Fruit fly (Drosophila melanogaster) whole organism, embryonic: Measurements from ENCODE around the gene CG10621.

ENCODE experiments used
- BtbVII ChIP-seq: fragments of 200-800 bp; sonication (Bioruptor generic); optimal IDR thresholded peaks from 3 replicates; lab custom pipeline; 2017; ENCODE audit warnings: missing biosample characterization, mild to moderate bottlenecking, missing genetic modification characterization
- CG11398 ChIP-seq: fragments of 200-800 bp; sonication (Bioruptor generic); optimal IDR thresholded peaks from 2 replicates; lab custom pipeline; 2016; ENCODE audit warnings: missing biosample characterization, missing genetic modification characterization
- CG1233 ChIP-seq: fragments of 200-800 bp; sonication (Bioruptor generic); optimal IDR thresholded peaks from 4 replicates; lab custom pipeline; 2018; ENCODE audit warnings: missing biosample characterization, mild to moderate bottlenecking, missing genetic modification characterization
- CG12769 ChIP-seq: fragments of 200-800 bp; sonication (Bioruptor generic); optimal IDR thresholded peaks from 2 replicates; lab custom pipeline; 2019; ENCODE audit warnings: missing biosample characterization, mild to moderate bottlenecking, missing genetic modification characterization, moderate library complexity
- CG13296 ChIP-seq: fragments of 200-800 bp; sonication (Bioruptor generic); optimal IDR thresholded peaks from 3 replicates; lab custom pipeline; 2018; ENCODE audit warnings: missing biosample characterization, mild to moderate bottlenecking, missing genetic modification characterization
- CG14667 ChIP-seq: fragments of 200-800 bp; sonication (Bioruptor generic); IDR thresholded peaks from 2 replicates; pipeline ENCODE4 v1.3.6; 2022; ENCODE audit warnings: missing biosample characterization, missing genetic modification characterization
- CG15011 ChIP-seq: fragments of 200-800 bp; sonication (Bioruptor generic); optimal IDR thresholded peaks from 3 replicates; lab custom pipeline; 2018; ENCODE audit warnings: missing biosample characterization, mild to moderate bottlenecking, missing genetic modification characterization
- CG1603 ChIP-seq: fragments of 200-800 bp; sonication (Bioruptor generic); optimal IDR thresholded peaks from 2 replicates; lab custom pipeline; 2019; ENCODE audit warnings: missing biosample characterization, mild to moderate bottlenecking, missing genetic modification characterization, moderate library complexity
- CG17328 ChIP-seq: fragments of 200-800 bp; sonication (Bioruptor generic); IDR thresholded peaks from 2 replicates; pipeline ENCODE4 v1.3.6; 2022; ENCODE audit warnings: missing biosample characterization, missing genetic modification characterization
- CG17385 ChIP-seq: fragments of 200-800 bp; sonication (Bioruptor generic); optimal IDR thresholded peaks from 3 replicates; lab custom pipeline; 2018; ENCODE audit warnings: missing biosample characterization, mild to moderate bottlenecking, missing genetic modification characterization
- CG18619 ChIP-seq: fragments of 200-800 bp; sonication (Bioruptor generic); optimal IDR thresholded peaks from 3 replicates; lab custom pipeline; 2017; ENCODE audit warnings: missing biosample characterization, mild to moderate bottlenecking, missing genetic modification characterization
- CG34376 ChIP-seq: fragments of 200-800 bp; sonication (Bioruptor generic); optimal IDR thresholded peaks from 2 replicates; lab custom pipeline; 2018; ENCODE audit warnings: missing biosample characterization, mild to moderate bottlenecking, missing genetic modification characterization
- CG3726 ChIP-seq: fragments of 200-800 bp; sonication (Bioruptor generic); IDR thresholded peaks from 3 replicates; pipeline ENCODE4, ENCODE4 v1.3.6; 2022; ENCODE audit warnings: missing biosample characterization, missing genetic modification characterization
- CG6813 ChIP-seq: fragments of 200-800 bp; sonication (Bioruptor generic); optimal IDR thresholded peaks from 2 replicates; lab custom pipeline; 2017; ENCODE audit warnings: missing biosample characterization, missing genetic modification characterization, mild to moderate bottlenecking, moderate library complexity, missing genetic modification reagents
- CG8089 ChIP-seq: fragments of 200-800 bp; sonication (Bioruptor generic); optimal IDR thresholded peaks from 3 replicates; lab custom pipeline; 2016; ENCODE audit warnings: missing biosample characterization, missing genetic modification characterization
- CG8290 ChIP-seq, 3 experiments: fragments of 200-800 bp; sonication (Bioruptor generic); optimal IDR thresholded peaks; 2 replicates each; lab custom pipeline; 2016 to 2019; ENCODE audit warnings: missing biosample characterization in 3 of 3, missing genetic modification characterization in 3 of 3, mild to moderate bottlenecking in 2 of 3, moderate library complexity in 1 of 3
- CG9437 ChIP-seq: fragments of 200-800 bp; sonication (Bioruptor generic); optimal IDR thresholded peaks from 2 replicates; lab custom pipeline; 2018; ENCODE audit warnings: missing biosample characterization, mild to moderate bottlenecking, missing genetic modification characterization
- Dek ChIP-seq: fragments of 200-800 bp; sonication (Bioruptor generic); optimal IDR thresholded peaks from 3 replicates; lab custom pipeline; 2019; ENCODE audit warnings: missing biosample characterization, mild to moderate bottlenecking, missing genetic modification characterization, moderate library complexity
- Dip2 ChIP-seq: fragments of 200-800 bp; sonication (Bioruptor generic); IDR thresholded peaks from 2 replicates; pipeline ENCODE4 v1.3.6; 2022; ENCODE audit warnings: missing biosample characterization, missing genetic modification characterization
- Elba2 ChIP-seq: fragments of 200-800 bp; sonication (Bioruptor generic); optimal IDR thresholded peaks from 3 replicates; lab custom pipeline; 2016; ENCODE audit warnings: missing biosample characterization, missing genetic modification characterization
- Hand ChIP-seq: fragments of 200-800 bp; sonication (Bioruptor generic); optimal IDR thresholded peaks from 2 replicates; lab custom pipeline; 2017; ENCODE audit warnings: mild to moderate bottlenecking, missing biosample characterization, missing genetic modification reagents, missing genetic modification characterization
- Hr51 ChIP-seq, 2 experiments: fragments of 200-800 bp; sonication (Bioruptor generic); optimal IDR thresholded peaks; 2 replicates in 1 of 2; 3 replicates in 1 of 2; lab custom pipeline; 2016 to 2018; ENCODE audit warnings: missing biosample characterization in 2 of 2, missing genetic modification characterization in 2 of 2, mild to moderate bottlenecking in 1 of 2, moderate library complexity in 1 of 2
- Lhr ChIP-seq: fragments of 200-800 bp; sonication (Bioruptor generic); optimal IDR thresholded peaks from 3 replicates; lab custom pipeline; 2017; ENCODE audit warnings: mild to moderate bottlenecking, missing biosample characterization, missing genetic modification reagents, missing genetic modification characterization
- Optix ChIP-seq: fragments of 200-800 bp; sonication (Bioruptor generic); IDR thresholded peaks from 3 replicates; pipeline ENCODE4 v1.3.6; 2022; ENCODE audit warnings: missing biosample characterization, missing genetic modification characterization
- Scr ChIP-seq: fragments of 200-800 bp; sonication (Bioruptor generic); IDR thresholded peaks from 2 replicates; pipeline ENCODE4 v1.3.6; 2022; ENCODE audit warnings: missing biosample characterization, missing genetic modification characterization; ENCODE audit not compliant: partially characterized antibody
- Sry-β ChIP-seq: fragments of 200-800 bp; sonication (Bioruptor generic); optimal IDR thresholded peaks from 2 replicates; lab custom pipeline; 2018; ENCODE audit warnings: missing biosample characterization, mild to moderate bottlenecking, missing genetic modification characterization, moderate library complexity
- Taf1 ChIP-seq: fragments of 200-800 bp; sonication (Bioruptor generic); IDR thresholded peaks from 2 replicates; pipeline ENCODE4 v1.3.6; 2022; ENCODE audit warnings: missing biosample characterization, missing genetic modification characterization
- al ChIP-seq: fragments of 200-800 bp; sonication (Bioruptor generic); IDR thresholded peaks from 2 replicates; pipeline ENCODE4 v1.3.6; 2022; ENCODE audit warnings: missing biosample characterization, missing genetic modification characterization
- ash1 ChIP-seq: fragments of 200-800 bp; sonication (Bioruptor generic); optimal IDR thresholded peaks from 2 replicates; lab custom pipeline; 2018; ENCODE audit warnings: missing biosample characterization, mild to moderate bottlenecking, missing genetic modification characterization
- btn ChIP-seq: fragments of 200-800 bp; sonication (Bioruptor generic); optimal IDR thresholded peaks from 2 replicates; lab custom pipeline; 2016; ENCODE audit warnings: missing biosample characterization, missing genetic modification characterization
- cato ChIP-seq: fragments of 200-800 bp; sonication (Bioruptor generic); optimal IDR thresholded peaks from 2 replicates; lab custom pipeline; 2016; ENCODE audit warnings: missing biosample characterization, missing genetic modification characterization, borderline replicate concordance
- ci ChIP-seq: fragments of 200-800 bp; sonication (Bioruptor generic); IDR thresholded peaks from 3 replicates; pipeline ENCODE4 v1.3.6; 2022; ENCODE audit warnings: missing biosample characterization, missing genetic modification characterization
- cwo ChIP-seq: fragments of 200-800 bp; sonication (Bioruptor generic); optimal IDR thresholded peaks from 3 replicates; lab custom pipeline; 2017; ENCODE audit warnings: missing biosample characterization, missing genetic modification characterization, mild to moderate bottlenecking, moderate library complexity, missing genetic modification reagents
- dimm ChIP-seq: fragments of 200-800 bp; sonication (Bioruptor generic); IDR thresholded peaks from 2 replicates; pipeline ENCODE4 v1.3.6; 2022; ENCODE audit warnings: missing biosample characterization, missing genetic modification characterization
- gce ChIP-seq: fragments of 200-800 bp; sonication (Bioruptor generic); IDR thresholded peaks from 3 replicates; pipeline ENCODE4 v1.3.6; 2022; ENCODE audit warnings: missing biosample characterization, missing genetic modification characterization
- gfzf ChIP-seq: fragments of 200-800 bp; sonication (Bioruptor generic); optimal IDR thresholded peaks from 2 replicates; lab custom pipeline; 2016; ENCODE audit warnings: missing biosample characterization, mild to moderate bottlenecking, missing genetic modification characterization, moderate library complexity
- gro ChIP-seq: fragments of 200-800 bp; sonication (Bioruptor generic); optimal IDR thresholded peaks from 2 replicates; lab custom pipeline; 2016; ENCODE audit warnings: missing biosample characterization, missing genetic modification characterization
- gt ChIP-seq: fragments of 200-800 bp; sonication (Bioruptor generic); IDR thresholded peaks from 2 replicates; pipeline ENCODE4 v1.3.6; 2022; ENCODE audit warnings: missing biosample characterization, missing genetic modification characterization
- ham ChIP-seq: fragments of 200-800 bp; sonication (Bioruptor generic); IDR thresholded peaks from 2 replicates; pipeline ENCODE4 v1.3.6; 2022; ENCODE audit warnings: missing biosample characterization, missing genetic modification characterization
- ken ChIP-seq: fragments of 200-800 bp; sonication (Bioruptor generic); IDR thresholded peaks from 3 replicates; pipeline ENCODE4 v1.3.6; 2022; ENCODE audit warnings: missing biosample characterization, missing genetic modification characterization
- lab ChIP-seq: fragments of 200-800 bp; sonication (Bioruptor generic); optimal IDR thresholded peaks from 3 replicates; lab custom pipeline; 2017; ENCODE audit warnings: missing biosample characterization, missing genetic modification characterization, mild to moderate bottlenecking, moderate library complexity, missing genetic modification reagents
- luna ChIP-seq: fragments of 200-800 bp; sonication (Bioruptor generic); optimal IDR thresholded peaks from 2 replicates; lab custom pipeline; 2016; ENCODE audit warnings: missing biosample characterization, missing genetic modification characterization
- maf-S ChIP-seq: fragments of 200-800 bp; sonication (Bioruptor generic); optimal IDR thresholded peaks from 2 replicates; lab custom pipeline; 2016; ENCODE audit warnings: missing biosample characterization, missing genetic modification characterization
- p53 ChIP-seq: fragments of 200-800 bp; sonication (Bioruptor generic); optimal IDR thresholded peaks from 2 replicates; lab custom pipeline; 2016; ENCODE audit warnings: missing biosample characterization, missing genetic modification characterization
- pho ChIP-seq: fragments of 200-800 bp; sonication (Bioruptor generic); optimal IDR thresholded peaks from 2 replicates; lab custom pipeline; 2016; ENCODE audit warnings: missing biosample characterization, missing genetic modification characterization
- schlank ChIP-seq: fragments of 200-800 bp; sonication (Bioruptor generic); optimal IDR thresholded peaks from 2 replicates; lab custom pipeline; 2018; ENCODE audit warnings: missing biosample characterization, mild to moderate bottlenecking, missing genetic modification characterization
- sima ChIP-seq: fragments of 200-800 bp; sonication (Bioruptor generic); optimal IDR thresholded peaks from 2 replicates; lab custom pipeline; 2016; ENCODE audit warnings: missing biosample characterization, missing genetic modification characterization
- tna ChIP-seq: fragments of 200-800 bp; sonication (Bioruptor generic); IDR thresholded peaks from 2 replicates; pipeline ENCODE4 v1.3.6; 2022; ENCODE audit warnings: missing biosample characterization, missing genetic modification characterization; ENCODE audit not compliant: partially characterized antibody
- tup ChIP-seq: fragments of 200-800 bp; sonication (Bioruptor generic); optimal IDR thresholded peaks from 2 replicates; lab custom pipeline; 2016; ENCODE audit warnings: missing biosample characterization, mild to moderate bottlenecking, missing genetic modification characterization, moderate library complexity
- vnd ChIP-seq: fragments of 200-800 bp; sonication (Bioruptor generic); IDR thresholded peaks from 3 replicates; pipeline ENCODE4 v1.3.6; 2022; ENCODE audit warnings: missing biosample characterization, missing genetic modification characterization; ENCODE audit not compliant: partially characterized antibody

The CG10621 gene

DNA sequence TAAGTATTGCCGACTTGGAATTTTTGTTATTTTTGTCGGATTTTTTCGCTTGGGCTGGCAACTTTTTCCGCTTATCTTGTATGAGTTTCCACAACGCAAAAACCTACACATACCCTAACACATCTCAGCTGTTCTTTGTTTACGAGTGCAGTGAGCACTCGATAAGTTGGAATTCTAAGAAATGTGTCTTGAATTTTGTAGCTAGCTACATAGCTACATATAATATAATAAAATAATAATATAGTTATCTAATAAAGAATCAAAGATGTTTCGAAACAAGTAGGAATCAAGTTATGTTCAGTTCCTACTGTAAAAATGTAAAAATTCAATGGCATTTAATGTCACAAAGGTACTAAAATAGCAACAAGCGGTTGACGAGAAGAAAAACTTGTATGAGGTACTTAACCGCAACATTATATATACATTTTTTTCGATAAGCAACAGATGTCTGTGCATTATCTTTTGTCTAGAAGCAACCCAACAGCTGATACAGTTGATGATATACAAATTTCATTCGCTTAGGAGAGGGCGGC, 3.0 kb upstream of the CG10621 start, which contains the start of gene Bhmt:
Gene Bhmt (minus strand): TSS at position 170 of the 533 bp plus-strand sequence.
- TF ChIP-seq CG8290 (GFP tag; optimal IDR thresholded peaks at IDR 0.05; lab: Kevin White, UChicago) (no peak), CG8290 (tag; optimal IDR thresholded peaks at IDR 0.05; lab: Kevin White, UChicago) (peak in 1 of 2 experiments; percentile 2), btn (GFP tag; lab: Kevin White, UChicago) (no peak), Lhr (GFP tag; lab: Kevin White, UChicago) (no peak), vnd (no peak), CG1603 (no peak), luna (GFP tag; lab: Kevin White, UChicago) (no peak), pho (GFP tag; lab: Kevin White, UChicago) (no peak), gfzf (no peak), gt (GFP tag; lab: Robert Waterston, UW) (no peak), CG3726 (GFP tag; lab: Robert Waterston, UW) (no peak), ham (no peak), sima (GFP tag; lab: Kevin White, UChicago) (no peak), Sry-β (GFP tag; lab: Kevin White, UChicago) (no peak), CG8089 (GFP tag; lab: Kevin White, UChicago) (no peak), p53 (no peak), ken (no peak), Taf1 (GFP tag; lab: Robert Waterston, UW) (peak; percentile 33; the same call in 1 of the 2 replicates), dimm (no peak), tna (GFP tag; lab: Robert Waterston, UW) (no peak), ash1 (no peak), CG17385 (GFP tag; lab: Kevin White, UChicago) (peak; percentile 62), CG6813 (GFP tag; lab: Kevin White, UChicago) (peak; percentile 60), CG18619 (peak; percentile 63), gro (GFP tag; lab: Kevin White, UChicago) (no peak), Hand (GFP tag; lab: Kevin White, UChicago) (peak; percentile 52), Dip2 (GFP tag; lab: Robert Waterston, UW) (no peak), gce (GFP tag; lab: Robert Waterston, UW) (peak; percentile 13; the same call in 1 of the 3 replicates), CG12769 (tag; lab: Kevin White, UChicago) (peak; percentile 43), CG34376 (GFP tag; lab: Kevin White, UChicago) (peak; percentile 43), CG9437 (GFP tag; lab: Kevin White, UChicago) (peak; percentile 35), CG17328 (GFP tag; lab: Robert Waterston, UW) (peak; percentile 66), maf-S (GFP tag; lab: Kevin White, UChicago) (no peak), lab (GFP tag; lab: Kevin White, UChicago) (peak; percentile 89), Hr51 (GFP tag; optimal IDR thresholded peaks at IDR 0.05; lab: Kevin White, UChicago) (no peak), cwo (peak; percentile 68), ci (peak; percentile 60; the same call in 1 of the 3 replicates), cato (GFP tag; lab: Kevin White, UChicago) (no peak), Optix (GFP tag; lab: Robert Waterston, UW) (no peak), al (GFP tag; lab: Robert Waterston, UW) (peak; percentile 74), CG14667 (GFP tag; lab: Robert Waterston, UW) (peak; percentile 56), Scr (GFP tag; lab: Robert Waterston, UW) (no peak), BtbVII (GFP tag; lab: Kevin White, UChicago) (peak; percentile 74), Elba2 (no peak), schlank (peak; percentile 15), CG15011 (peak; percentile 11), CG11398 (GFP tag; lab: Kevin White, UChicago) (no peak), Dek (tag; lab: Kevin White, UChicago) (peak; percentile 67), tup (GFP tag; lab: Kevin White, UChicago) (no peak), CG1233 (peak; percentile 58), CG13296 (GFP tag; lab: Kevin White, UChicago) (peak; percentile 78)
